Fruit fly (Drosophila melanogaster): Measurements from ENCODE around the gene CG8281.
A peak's percentile ranks its signal among the peaks of the same experiment; 100 is the strongest.

CG8281 gene

dm6 chr3L:7941514-7941913 is 29.3 kb downstream of the CG8281 start:
- TF ChIP-seq psq (optimal IDR thresholded peaks at IDR 0.05) (no peak), Dll (optimal IDR thresholded peaks at IDR 0.05) (no peak), pan (optimal IDR thresholded peaks at IDR 0.05) (no peak), usp (GFP tag; optimal IDR thresholded peaks at IDR 0.05) (no peak), CG8478 (optimal IDR thresholded peaks at IDR 0.05) (no peak), EcR (GFP tag; optimal IDR thresholded peaks at IDR 0.05) (no peak)

- TF ChIP-seq Dll (optimal IDR thresholded peaks at IDR 0.05): no peak
- no peak for TF ChIP-seq usp (GFP tag; optimal IDR thresholded peaks at IDR 0.05)
- TF ChIP-seq pan (optimal IDR thresholded peaks at IDR 0.05): no peak
- TF ChIP-seq CG8478 (optimal IDR thresholded peaks at IDR 0.05): no peak
- no peak for TF ChIP-seq psq (optimal IDR thresholded peaks at IDR 0.05)
- TF ChIP-seq EcR (GFP tag; optimal IDR thresholded peaks at IDR 0.05): no peak
Observed at dm6 chr3L:7942403-7942952, 30.2 kb downstream of the CG8281 start.

- no peak for TF ChIP-seq psq (optimal IDR thresholded peaks at IDR 0.05)
- TF ChIP-seq Dll (optimal IDR thresholded peaks at IDR 0.05): no peak
- no peak for TF ChIP-seq usp (GFP tag; optimal IDR thresholded peaks at IDR 0.05)
- no peak for TF ChIP-seq pan (optimal IDR thresholded peaks at IDR 0.05)
- no peak for TF ChIP-seq EcR (GFP tag; optimal IDR thresholded peaks at IDR 0.05)
- TF ChIP-seq CG8478 (optimal IDR thresholded peaks at IDR 0.05): no peak
Observed at dm6 chr3L:7943046-7943445, 30.8 kb downstream of the CG8281 start.

- TF ChIP-seq usp (GFP tag; optimal IDR thresholded peaks at IDR 0.05) (no peak), CG8478 (optimal IDR thresholded peaks at IDR 0.05) (no peak), EcR (GFP tag; optimal IDR thresholded peaks at IDR 0.05) (no peak), Dll (optimal IDR thresholded peaks at IDR 0.05) (no peak), psq (optimal IDR thresholded peaks at IDR 0.05) (no peak), pan (optimal IDR thresholded peaks at IDR 0.05) (no peak)
Observed at dm6 chr3L:7943950-7944349, 31.7 kb downstream of the CG8281 start.

dm6 chr3L:7946222-7946621 is 34.0 kb downstream of the CG8281 start, which contains the start of gene CG43880:
Gene CG43880 (minus strand): TSS chr3L:7946322.
- no peak for TF ChIP-seq usp (GFP tag; optimal IDR thresholded peaks at IDR 0.05)
- TF ChIP-seq CG8478 (optimal IDR thresholded peaks at IDR 0.05): no peak
- TF ChIP-seq EcR (GFP tag; optimal IDR thresholded peaks at IDR 0.05): no peak
- TF ChIP-seq psq (optimal IDR thresholded peaks at IDR 0.05): no peak
- TF ChIP-seq pan (optimal IDR thresholded peaks at IDR 0.05): no peak
- TF ChIP-seq Dll (optimal IDR thresholded peaks at IDR 0.05): no peak

dm6 chr3L:7947880-7948286 is 35.6 kb downstream of the CG8281 start, which contains the start of gene exex:
Gene exex (plus strand): TSS chr3L:7948186.
- TF ChIP-seq EcR (GFP tag; optimal IDR thresholded peaks at IDR 0.05) (no peak), CG8478 (optimal IDR thresholded peaks at IDR 0.05) (peak; percentile 17), usp (GFP tag; optimal IDR thresholded peaks at IDR 0.05) (no peak), Dll (optimal IDR thresholded peaks at IDR 0.05) (no peak)

dm6 chr3L:7949778-7950177 is 37.5 kb downstream of the CG8281 start:
- TF ChIP-seq CG8478 (optimal IDR thresholded peaks at IDR 0.05) (no peak), EcR (GFP tag; optimal IDR thresholded peaks at IDR 0.05) (no peak), Dll (optimal IDR thresholded peaks at IDR 0.05) (no peak), psq (optimal IDR thresholded peaks at IDR 0.05) (no peak), usp (GFP tag; optimal IDR thresholded peaks at IDR 0.05) (no peak), pan (optimal IDR thresholded peaks at IDR 0.05) (no peak)

- TF ChIP-seq CG8478 (optimal IDR thresholded peaks at IDR 0.05) (no peak), pan (optimal IDR thresholded peaks at IDR 0.05) (no peak), psq (optimal IDR thresholded peaks at IDR 0.05) (no peak), Dll (optimal IDR thresholded peaks at IDR 0.05) (no peak)
Observed at dm6 chr3L:7951841-7952240, 39.6 kb downstream of the CG8281 start.

dm6 chr3L:7952560-7952959 is 40.3 kb downstream of the CG8281 start:
- no peak for TF ChIP-seq psq (optimal IDR thresholded peaks at IDR 0.05)
- no peak for TF ChIP-seq Dll (optimal IDR thresholded peaks at IDR 0.05)
- no peak for TF ChIP-seq EcR (GFP tag; optimal IDR thresholded peaks at IDR 0.05)
- no peak for TF ChIP-seq usp (GFP tag; optimal IDR thresholded peaks at IDR 0.05)
- no peak for TF ChIP-seq pan (optimal IDR thresholded peaks at IDR 0.05)
- TF ChIP-seq CG8478 (optimal IDR thresholded peaks at IDR 0.05): no peak

- TF ChIP-seq usp (GFP tag; optimal IDR thresholded peaks at IDR 0.05): no peak
- no peak for TF ChIP-seq psq (optimal IDR thresholded peaks at IDR 0.05)
- no peak for TF ChIP-seq pan (optimal IDR thresholded peaks at IDR 0.05)
- no peak for TF ChIP-seq EcR (GFP tag; optimal IDR thresholded peaks at IDR 0.05)
- no peak for TF ChIP-seq Dll (optimal IDR thresholded peaks at IDR 0.05)
- TF ChIP-seq CG8478 (optimal IDR thresholded peaks at IDR 0.05): no peak
Observed at dm6 chr3L:7952978-7953377, 40.7 kb downstream of the CG8281 start.

dm6 chr3L:7953728-7954127 is 41.5 kb downstream of the CG8281 start:
- TF ChIP-seq CG8478 (optimal IDR thresholded peaks at IDR 0.05): no peak
- no peak for TF ChIP-seq Dll (optimal IDR thresholded peaks at IDR 0.05)
- TF ChIP-seq psq (optimal IDR thresholded peaks at IDR 0.05): no peak
- TF ChIP-seq pan (optimal IDR thresholded peaks at IDR 0.05): no peak
- no peak for TF ChIP-seq usp (GFP tag; optimal IDR thresholded peaks at IDR 0.05)
- TF ChIP-seq EcR (GFP tag; optimal IDR thresholded peaks at IDR 0.05): no peak

- no peak for TF ChIP-seq pan (optimal IDR thresholded peaks at IDR 0.05)
- TF ChIP-seq usp (GFP tag; optimal IDR thresholded peaks at IDR 0.05): no peak
- no peak for TF ChIP-seq CG8478 (optimal IDR thresholded peaks at IDR 0.05)
- TF ChIP-seq EcR (GFP tag; optimal IDR thresholded peaks at IDR 0.05): no peak
- no peak for TF ChIP-seq psq (optimal IDR thresholded peaks at IDR 0.05)
- no peak for TF ChIP-seq Dll (optimal IDR thresholded peaks at IDR 0.05)
Observed at dm6 chr3L:7954967-7955366, 42.7 kb downstream of the CG8281 start.

- no peak for TF ChIP-seq EcR (GFP tag; optimal IDR thresholded peaks at IDR 0.05)
- no peak for TF ChIP-seq psq (optimal IDR thresholded peaks at IDR 0.05)
- no peak for TF ChIP-seq Dll (optimal IDR thresholded peaks at IDR 0.05)
- TF ChIP-seq usp (GFP tag; optimal IDR thresholded peaks at IDR 0.05): no peak
- no peak for TF ChIP-seq pan (optimal IDR thresholded peaks at IDR 0.05)
- TF ChIP-seq CG8478 (optimal IDR thresholded peaks at IDR 0.05): no peak
Observed at dm6 chr3L:7956718-7957117, 44.5 kb downstream of the CG8281 start.

Data from whole organism.